Fruit fly (Drosophila melanogaster): ENCODE data around the gene MED26.
A peak's percentile ranks its signal among the peaks of the same experiment; 100 is the strongest.
"Not testable (repeated sequence)": the region's sequence is repeated elsewhere in the genome, so short reads cannot be mapped to it uniquely, and the experiment has no call there.

Gene MED26

dm6 chr4:788878-789277 is at the start of gene MED26:
Gene MED26, minus strand, starts transcription at chr4:788978.
- TF ChIP-seq CG8478, CTCF (optimal IDR thresholded peaks at IDR 0.05): not testable (repeated sequence)

- peak; percentile 95 to 96 for TF ChIP-seq CTCF (optimal IDR thresholded peaks at IDR 0.05)
- TF ChIP-seq CG8478 (optimal IDR thresholded peaks at IDR 0.05): no peak
Observed at dm6 chr4:835535-836138, 46.9 kb upstream of the MED26 start.

- TF ChIP-seq CTCF (optimal IDR thresholded peaks at IDR 0.05) (peak in 1 of 2 experiments; percentile 62), CG8478 (optimal IDR thresholded peaks at IDR 0.05) (no peak)
Observed at dm6 chr4:834837-835534, 46.2 kb upstream of the MED26 start.

dm6 chr4:834452-834820 is 45.7 kb upstream of the MED26 start:
- TF ChIP-seq CTCF (optimal IDR thresholded peaks at IDR 0.05): no peak
- no peak for TF ChIP-seq CG8478 (optimal IDR thresholded peaks at IDR 0.05)

- TF ChIP-seq CG8478 (optimal IDR thresholded peaks at IDR 0.05) (no peak), CTCF (optimal IDR thresholded peaks at IDR 0.05) (no peak)
Observed at dm6 chr4:833790-834451, 45.1 kb upstream of the MED26 start, which contains the start of gene Sox102F. Gene Sox102F, minus strand, starts transcription at chr4:834393.

- TF ChIP-seq CG8478 (optimal IDR thresholded peaks at IDR 0.05) (no peak), CTCF (optimal IDR thresholded peaks at IDR 0.05) (no peak)
Observed at dm6 chr4:832985-833384, 44.2 kb upstream of the MED26 start.

DNA sequence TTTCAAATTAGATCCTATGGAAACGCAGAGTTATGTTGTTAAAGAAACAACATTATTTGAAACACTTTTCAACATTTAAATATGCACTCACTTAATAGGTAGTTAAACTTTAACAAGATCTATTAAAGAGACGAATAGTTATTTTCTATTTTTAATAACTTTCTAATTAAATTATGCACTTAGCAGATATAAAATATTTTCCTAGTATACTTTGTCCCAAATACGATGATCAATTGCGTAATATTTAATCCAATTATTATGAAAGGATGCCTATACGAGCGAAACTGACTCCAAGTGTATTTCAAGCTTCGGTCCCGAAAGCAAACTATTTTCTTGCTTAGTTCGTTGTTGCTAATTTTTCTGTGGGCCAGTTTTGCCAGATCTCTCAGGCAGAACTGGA is 43.0 kb upstream of the MED26 start:
- TF ChIP-seq CG8478 (optimal IDR thresholded peaks at IDR 0.05) (no peak), CTCF (optimal IDR thresholded peaks at IDR 0.05) (no peak)

dm6 chr4:829783-830182 is 41.0 kb upstream of the MED26 start:
- TF ChIP-seq CG8478 (optimal IDR thresholded peaks at IDR 0.05) (no peak), CTCF (optimal IDR thresholded peaks at IDR 0.05) (no peak)

DNA sequence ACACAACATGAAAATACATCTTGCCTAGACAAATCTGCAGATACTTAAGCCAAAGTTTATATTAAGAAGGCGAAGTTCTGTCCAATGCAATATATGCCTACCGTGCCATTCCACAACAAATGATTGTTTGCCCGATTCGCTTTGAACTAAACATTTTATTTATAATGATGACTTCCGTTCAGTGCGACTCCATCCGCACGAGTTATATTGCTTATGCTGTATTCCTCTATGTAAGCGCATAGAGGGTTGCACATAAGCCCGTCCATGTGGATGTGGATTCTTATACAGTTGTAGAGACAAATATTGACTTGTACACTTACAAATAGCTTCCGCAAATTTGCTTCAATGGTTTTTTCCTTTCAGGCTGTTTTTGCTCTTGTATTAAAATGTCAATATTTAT is 35.3 kb upstream of the MED26 start:
- TF ChIP-seq CTCF (optimal IDR thresholded peaks at IDR 0.05): no peak
- TF ChIP-seq CG8478 (optimal IDR thresholded peaks at IDR 0.05): no peak

DNA sequence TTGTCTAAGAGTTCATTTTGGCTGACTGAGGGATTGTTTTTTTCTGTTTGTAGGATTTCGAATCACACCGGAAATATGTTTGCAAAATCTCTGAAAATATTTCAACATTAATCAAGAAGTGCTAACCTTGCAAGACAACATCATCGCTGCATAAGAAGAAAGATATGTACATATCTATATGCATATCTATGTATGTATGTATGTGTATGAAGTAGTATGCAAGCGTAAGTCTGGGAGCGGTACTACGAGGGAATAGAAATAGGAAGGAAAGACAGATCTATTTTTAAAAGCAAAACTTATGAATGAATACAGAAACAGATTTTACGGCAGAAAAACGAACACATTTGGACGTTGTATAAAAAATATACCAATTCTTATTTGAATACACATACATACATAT is 29.0 kb upstream of the MED26 start:
- no peak for TF ChIP-seq CTCF (optimal IDR thresholded peaks at IDR 0.05)
- no peak for TF ChIP-seq CG8478 (optimal IDR thresholded peaks at IDR 0.05)

DNA sequence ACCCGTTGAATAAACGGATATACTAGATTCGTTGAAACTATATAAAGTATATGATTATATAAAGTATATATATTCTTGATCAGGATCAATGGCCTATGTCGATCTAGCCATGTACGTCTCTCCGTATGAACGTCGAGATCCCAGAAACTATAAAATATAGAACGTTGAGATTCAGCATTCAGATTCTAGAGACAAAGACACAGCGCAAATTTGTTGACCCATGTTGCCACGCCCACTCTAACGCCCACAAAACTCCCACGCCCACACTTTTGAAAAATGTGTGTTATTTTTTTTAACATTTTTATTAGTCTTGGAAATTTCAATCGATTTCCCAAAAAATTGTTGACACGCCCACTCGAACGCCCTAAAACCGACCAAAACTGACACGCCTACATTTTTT is 27.7 kb upstream of the MED26 start:
- TF ChIP-seq CTCF (optimal IDR thresholded peaks at IDR 0.05) (no peak), CG8478 (optimal IDR thresholded peaks at IDR 0.05) (no peak)

DNA sequence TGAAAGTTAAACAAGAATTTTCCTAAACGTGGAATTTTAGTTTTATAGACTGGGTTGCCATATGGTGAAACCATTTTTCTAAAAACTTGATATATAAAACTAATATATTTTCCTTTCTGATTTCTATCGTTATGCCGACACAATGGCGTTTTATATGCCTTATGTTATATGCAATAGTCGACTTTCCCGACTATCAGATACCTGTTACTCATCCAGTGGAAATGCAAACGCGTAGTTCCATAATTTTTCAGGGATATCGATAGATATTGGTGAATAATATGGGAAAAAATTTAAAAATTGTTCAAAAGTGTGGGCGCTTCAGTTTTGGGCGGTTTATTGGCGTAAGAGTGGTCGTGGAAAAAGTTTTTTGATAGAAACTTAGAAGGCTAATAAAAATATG is 22.1 kb upstream of the MED26 start:
- no peak for TF ChIP-seq CG8478 (optimal IDR thresholded peaks at IDR 0.05)
- TF ChIP-seq CTCF (optimal IDR thresholded peaks at IDR 0.05): no peak

dm6 chr4:807422-808391 is 18.9 kb upstream of the MED26 start:
- TF ChIP-seq CTCF (optimal IDR thresholded peaks at IDR 0.05) (no peak), CG8478 (optimal IDR thresholded peaks at IDR 0.05) (no peak)

dm6 chr4:806960-807359 is 18.2 kb upstream of the MED26 start:
- TF ChIP-seq CG8478 (optimal IDR thresholded peaks at IDR 0.05) (no peak), CTCF (optimal IDR thresholded peaks at IDR 0.05) (no peak)

DNA sequence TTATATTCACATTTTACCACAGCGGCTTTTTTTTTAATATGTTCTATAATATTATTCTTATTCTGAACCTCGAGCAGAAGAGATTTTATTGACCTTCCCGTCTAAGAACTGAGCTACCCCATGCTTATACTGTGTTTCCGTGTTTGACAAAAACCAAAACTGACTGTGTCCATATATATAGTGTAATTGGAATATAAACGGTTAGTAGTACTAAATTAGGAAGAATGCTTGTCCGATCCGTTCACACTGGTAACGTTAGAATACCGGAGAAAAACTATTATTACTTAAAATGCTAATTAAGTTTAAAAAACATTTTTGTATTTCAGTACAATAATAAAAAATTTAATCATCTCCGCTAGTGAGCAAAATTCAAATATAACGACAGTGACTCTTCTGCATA is 428 bp downstream of the MED26 start:
- TF ChIP-seq CG8478 (optimal IDR thresholded peaks at IDR 0.05) (no peak), CTCF (optimal IDR thresholded peaks at IDR 0.05) (no peak)

Data from S2 (cell line).